Fruit fly (Drosophila melanogaster): ENCODE data around the gene Fancl.

dm6 chr3R:10063707-10064106, 11.0 kb upstream of the Fancl start, which contains the start of gene CG33631:
- TF ChIP-seq CG14711 (tag; optimal IDR thresholded peaks at IDR 0.05), result no peak
- no peak for TF ChIP-seq Mnt (GFP tag; optimal IDR thresholded peaks at IDR 0.05)
- TF ChIP-seq bab1 (GFP tag; optimal IDR thresholded peaks at IDR 0.05), result no peak
- TF ChIP-seq cnc (optimal IDR thresholded peaks at IDR 0.05), result no peak
- TF ChIP-seq CG12768 (GFP tag; optimal IDR thresholded peaks at IDR 0.05), result no peak
- no peak for TF ChIP-seq Hr96 (GFP tag; optimal IDR thresholded peaks at IDR 0.05)
- TF ChIP-seq CG7045 (GFP tag; optimal IDR thresholded peaks at IDR 0.05), result no peak
- no peak for TF ChIP-seq CG5204 (GFP tag; optimal IDR thresholded peaks at IDR 0.05)
- no peak for TF ChIP-seq kay (GFP tag; ENCODE audit: borderline replicate concordance)

Measured in whole organism, adult.